Fruit fly (Drosophila melanogaster) whole organism, embryonic: ENCODE measurements around the gene yellow-b.

Source experiments
- BEAF-32 ChIP-seq: fragments of 200-800 bp; sonication (Bioruptor generic); optimal IDR thresholded peaks from 3 replicates; lab custom pipeline; 2017; ENCODE audit warnings: missing biosample characterization, missing genetic modification characterization, mild to moderate bottlenecking, moderate library complexity, missing genetic modification reagents
- C15 ChIP-seq: fragments of 200-800 bp; sonication (Bioruptor generic); IDR thresholded peaks from 3 replicates; pipeline ENCODE4 v1.3.6; 2022; ENCODE audit warnings: missing biosample characterization, missing genetic modification characterization
- CG10462 ChIP-seq: fragments of 200-800 bp; sonication (Bioruptor generic); optimal IDR thresholded peaks from 2 replicates; lab custom pipeline; 2016; ENCODE audit warnings: missing biosample characterization, missing genetic modification characterization
- CG10959 ChIP-seq: fragments of 200-800 bp; sonication (Bioruptor generic); IDR thresholded peaks from 2 replicates; pipeline ENCODE4 v1.3.6; 2022; ENCODE audit warnings: missing biosample characterization, missing genetic modification characterization
- CG12299 ChIP-seq: fragments of 200-800 bp; sonication (Bioruptor generic); optimal IDR thresholded peaks from 2 replicates; lab custom pipeline; 2018; ENCODE audit warnings: missing biosample characterization, mild to moderate bottlenecking, missing genetic modification characterization
- CG13123 ChIP-seq: fragments of 200-800 bp; sonication (Bioruptor generic); optimal IDR thresholded peaks from 2 replicates; lab custom pipeline; 2016; ENCODE audit warnings: missing biosample characterization, missing genetic modification characterization
- CG13424 ChIP-seq: fragments of 200-800 bp; sonication (Bioruptor generic); optimal IDR thresholded peaks from 2 replicates; lab custom pipeline; 2019; ENCODE audit warnings: missing biosample characterization, mild to moderate bottlenecking, missing genetic modification characterization, moderate library complexity
- CG14667 ChIP-seq: fragments of 200-800 bp; sonication (Bioruptor generic); IDR thresholded peaks from 2 replicates; pipeline ENCODE4 v1.3.6; 2022; ENCODE audit warnings: missing biosample characterization, missing genetic modification characterization
- CG14860 ChIP-seq: fragments of 200-800 bp; sonication (Bioruptor generic); IDR thresholded peaks from 3 replicates; pipeline ENCODE4 v1.3.6; 2022; ENCODE audit warnings: missing biosample characterization, missing genetic modification characterization; ENCODE audit not compliant: partially characterized antibody
- CG1529 ChIP-seq: fragments of 200-800 bp; sonication (Bioruptor generic); optimal IDR thresholded peaks from 3 replicates; lab custom pipeline; 2018; ENCODE audit warnings: missing biosample characterization, missing genetic modification characterization
- CG16863 ChIP-seq: fragments of 200-800 bp; sonication (Bioruptor generic); optimal IDR thresholded peaks from 3 replicates; lab custom pipeline; 2016; ENCODE audit warnings: missing biosample characterization, missing genetic modification characterization
- CG17612 ChIP-seq: fragments of 200-800 bp; sonication (Bioruptor generic); IDR thresholded peaks from 2 replicates; pipeline ENCODE4 v1.3.6; 2022; ENCODE audit warnings: missing biosample characterization, missing genetic modification characterization
- CG18262 ChIP-seq: fragments of 200-800 bp; optimal IDR thresholded peaks from 3 replicates; lab custom pipeline; 2019; ENCODE audit warnings: missing biosample characterization, mild to moderate bottlenecking, missing genetic modification characterization, moderate library complexity
- CG2129 ChIP-seq: fragments of 200-800 bp; sonication (Bioruptor generic); IDR thresholded peaks from 2 replicates; pipeline ENCODE4 v1.3.6; 2022; ENCODE audit warnings: missing biosample characterization, missing genetic modification characterization; ENCODE audit not compliant: partially characterized antibody
- CG2889 ChIP-seq: fragments of 200-800 bp; sonication (Bioruptor generic); IDR thresholded peaks from 3 replicates; pipeline ENCODE4 v1.3.6; 2022; ENCODE audit warnings: missing biosample characterization, missing genetic modification characterization
- CG30431 ChIP-seq: fragments of 200-800 bp; sonication (Bioruptor generic); optimal IDR thresholded peaks from 2 replicates; lab custom pipeline; 2017; ENCODE audit warnings: missing biosample characterization, missing genetic modification characterization
- CG32767 ChIP-seq: fragments of 200-800 bp; sonication (Bioruptor generic); IDR thresholded peaks from 2 replicates; pipeline ENCODE4 v1.3.6; 2022; ENCODE audit warnings: missing biosample characterization, missing genetic modification characterization
- CG32772 ChIP-seq: fragments of 200-800 bp; sonication (Bioruptor generic); IDR thresholded peaks from 2 replicates; pipeline ENCODE4 v1.3.6; 2022; ENCODE audit warnings: missing biosample characterization, missing genetic modification characterization
- CG3726 ChIP-seq: fragments of 200-800 bp; sonication (Bioruptor generic); IDR thresholded peaks from 3 replicates; pipeline ENCODE4, ENCODE4 v1.3.6; 2022; ENCODE audit warnings: missing biosample characterization, missing genetic modification characterization
- CG4820 ChIP-seq: fragments of 200-800 bp; sonication (Bioruptor generic); optimal IDR thresholded peaks from 3 replicates; lab custom pipeline; 2016; ENCODE audit warnings: missing biosample characterization, missing genetic modification characterization
- CG4854 ChIP-seq: fragments of 200-800 bp; sonication (Bioruptor generic); optimal IDR thresholded peaks from 2 replicates; lab custom pipeline; 2016; ENCODE audit warnings: missing biosample characterization, missing genetic modification characterization, inconsistent platforms
- CG6689 ChIP-seq: fragments of 200-800 bp; sonication (Bioruptor generic); IDR thresholded peaks from 2 replicates; pipeline ENCODE4 v1.3.6; 2022; ENCODE audit warnings: missing biosample characterization, missing genetic modification characterization
- CG7357 ChIP-seq: fragments of 200-800 bp; sonication (Bioruptor generic); IDR thresholded peaks from 3 replicates; pipeline ENCODE4 v1.3.6; 2022; ENCODE audit warnings: missing biosample characterization, missing genetic modification characterization
- CG7786 ChIP-seq: fragments of 200-800 bp; sonication (Bioruptor generic); optimal IDR thresholded peaks from 2 replicates; lab custom pipeline; 2016; ENCODE audit warnings: missing biosample characterization, missing genetic modification characterization
- CG7928 ChIP-seq: fragments of 200-800 bp; sonication (Bioruptor generic); optimal IDR thresholded peaks from 2 replicates; lab custom pipeline; 2017; ENCODE audit warnings: missing biosample characterization, mild to moderate bottlenecking, missing genetic modification characterization
- CG8478 ChIP-seq: fragments of >200 bp; optimal IDR thresholded peaks from 2 replicates; lab custom pipeline; 2018
- Camta ChIP-seq: fragments of 200-800 bp; sonication (Bioruptor generic); optimal IDR thresholded peaks from 2 replicates; lab custom pipeline; 2016; ENCODE audit warnings: missing biosample characterization, missing genetic modification characterization
- Dll ChIP-seq: fragments of 200-800 bp; sonication (Bioruptor generic); IDR thresholded peaks from 4 replicates; pipeline ENCODE4 v1.3.6; 2022; ENCODE audit warnings: missing biosample characterization, missing genetic modification characterization; ENCODE audit not compliant: partially characterized antibody
- Gsc ChIP-seq: fragments of 200-800 bp; sonication (Bioruptor generic); IDR thresholded peaks from 2 replicates; pipeline ENCODE4 v1.3.6; 2022; ENCODE audit warnings: missing biosample characterization, missing genetic modification characterization
- Hand ChIP-seq: fragments of 200-800 bp; sonication (Bioruptor generic); optimal IDR thresholded peaks from 2 replicates; lab custom pipeline; 2017; ENCODE audit warnings: mild to moderate bottlenecking, missing biosample characterization, missing genetic modification reagents, missing genetic modification characterization
- Jarid2 ChIP-seq: fragments of 200-800 bp; sonication (Bioruptor generic); optimal IDR thresholded peaks from 3 replicates; lab custom pipeline; 2017; ENCODE audit warnings: mild to moderate bottlenecking, missing biosample characterization, missing genetic modification reagents, missing genetic modification characterization
- NK7.1 ChIP-seq: fragments of 200-800 bp; sonication (Bioruptor generic); optimal IDR thresholded peaks from 3 replicates; lab custom pipeline; 2016; ENCODE audit warnings: missing biosample characterization, missing genetic modification characterization
- Nf-YC ChIP-seq: fragments of 200-800 bp; optimal IDR thresholded peaks from 3 replicates; lab custom pipeline; 2019; ENCODE audit warnings: missing biosample characterization, mild to moderate bottlenecking, missing genetic modification characterization, moderate library complexity
- Xbp1 ChIP-seq: fragments of 200-800 bp; sonication (Bioruptor generic); optimal IDR thresholded peaks from 3 replicates; lab custom pipeline; 2016; ENCODE audit warnings: missing biosample characterization, mild to moderate bottlenecking, missing genetic modification characterization
- ac ChIP-seq: fragments of 200-800 bp; sonication (Bioruptor generic); optimal IDR thresholded peaks from 3 replicates; lab custom pipeline; 2017; ENCODE audit warnings: missing biosample characterization, mild to moderate bottlenecking, missing genetic modification characterization
- aop ChIP-seq: fragments of 200-800 bp; sonication (Bioruptor generic); IDR thresholded peaks from 2 replicates; pipeline ENCODE4 v1.3.6; 2022; ENCODE audit warnings: missing biosample characterization, missing genetic modification characterization
- corto ChIP-seq: fragments of 200-800 bp; sonication (Bioruptor generic); optimal IDR thresholded peaks from 2 replicates; lab custom pipeline; 2016; ENCODE audit warnings: missing biosample characterization, mild to moderate bottlenecking, missing genetic modification characterization, moderate library complexity
- esg ChIP-seq: fragments of 200-800 bp; sonication (Bioruptor generic); conservative IDR thresholded peaks from 2 replicates; pipeline ENCODE4 v1.3.6; 2022; ENCODE audit warnings: missing biosample characterization, missing genetic modification characterization
- fu2 ChIP-seq: fragments of 200-800 bp; sonication (Bioruptor generic); optimal IDR thresholded peaks from 2 replicates; lab custom pipeline; 2016; ENCODE audit warnings: missing biosample characterization, missing genetic modification characterization
- gsb-n ChIP-seq: fragments of 200-800 bp; sonication (Bioruptor generic); optimal IDR thresholded peaks from 3 replicates; lab custom pipeline; 2018; ENCODE audit warnings: missing biosample characterization, mild to moderate bottlenecking, missing genetic modification characterization
- lilli ChIP-seq: fragments of 200-800 bp; sonication (Bioruptor generic); optimal IDR thresholded peaks from 3 replicates; lab custom pipeline; 2016; ENCODE audit warnings: missing biosample characterization, missing genetic modification characterization
- lola ChIP-seq, 3 experiments: fragments of >200 bp in 2 of 3; fragments of 200-800 bp in 1 of 3; sonication (Bioruptor generic) in 1 of 3; optimal IDR thresholded peaks; 2 replicates each; lab custom pipeline; 2017 to 2019; ENCODE audit warnings: missing biosample characterization in 3 of 3, missing genetic modification characterization in 3 of 3, mild to moderate bottlenecking in 1 of 3, moderate library complexity in 1 of 3
- mld ChIP-seq: fragments of 200-800 bp; sonication (Bioruptor generic); IDR thresholded peaks from 3 replicates; pipeline ENCODE4 v1.3.6; 2022; ENCODE audit warnings: missing biosample characterization, missing genetic modification characterization; ENCODE audit not compliant: partially characterized antibody
- otp ChIP-seq: fragments of 200-800 bp; sonication (Bioruptor generic); IDR thresholded peaks from 3 replicates; pipeline ENCODE4, ENCODE4 v1.3.6; 2022; ENCODE audit warnings: missing biosample characterization, missing genetic modification characterization
- slbo ChIP-seq: fragments of 200-800 bp; sonication (Bioruptor generic); IDR thresholded peaks from 2 replicates; pipeline ENCODE4 v1.3.6; 2022; ENCODE audit warnings: missing biosample characterization, missing genetic modification characterization
- sqz ChIP-seq: fragments of 200-800 bp; sonication (Bioruptor generic); optimal IDR thresholded peaks from 3 replicates; lab custom pipeline; 2018; ENCODE audit warnings: missing biosample characterization, mild to moderate bottlenecking, missing genetic modification characterization
- tgo ChIP-seq: fragments of 200-800 bp; sonication (Bioruptor generic); IDR thresholded peaks from 3 replicates; pipeline ENCODE4 v1.3.6; 2022; ENCODE audit warnings: missing biosample characterization, missing genetic modification characterization
- twi ChIP-seq: fragments of 200-800 bp; optimal IDR thresholded peaks from 2 replicates; lab custom pipeline; 2019; ENCODE audit warnings: missing biosample characterization, mild to moderate bottlenecking, missing genetic modification characterization, moderate library complexity
- vvl ChIP-seq: fragments of 200-800 bp; sonication (Bioruptor generic); IDR thresholded peaks from 2 replicates; pipeline ENCODE4 v1.3.6; 2022; ENCODE audit warnings: missing biosample characterization, missing genetic modification characterization

Gene yellow-b

dm6 chr2L:16720707-16721700 lies 33.1 kb upstream of the yellow-b start (continued):
- TF ChIP-seq fu2 (GFP tag; lab: Kevin White, UChicago), result peak; percentile 46
- peak; percentile 93 for TF ChIP-seq CG14667 (GFP tag; lab: Robert Waterston, UW)
- peak; percentile 83 for TF ChIP-seq aop (GFP tag; lab: Robert Waterston, UW)
- TF ChIP-seq CG6689 (GFP tag; lab: Robert Waterston, UW), result peak; percentile 96
- peak in 1 of 3 experiments; percentile 65 for TF ChIP-seq lola (GFP tag; optimal IDR thresholded peaks at IDR 0.05; lab: Kevin White, UChicago)
- peak; percentile 64 for TF ChIP-seq Nf-YC (tag; lab: Kevin White, UChicago)
- TF ChIP-seq Jarid2 (GFP tag; lab: Kevin White, UChicago), result peak; percentile 79
- TF ChIP-seq gsb-n (tag; lab: Kevin White, UChicago), result peak; percentile 88
- peak; percentile 87 for TF ChIP-seq CG2889
- no peak for TF ChIP-seq BEAF-32
- peak; percentile 95 for TF ChIP-seq CG32772 (GFP tag; lab: Robert Waterston, UW)
- peak; percentile 90; the same call in 2 of the 3 replicates for TF ChIP-seq C15 (GFP tag; lab: Robert Waterston, UW)
- peak; percentile 93 for TF ChIP-seq CG4820 (GFP tag; lab: Kevin White, UChicago)
- peak; percentile 85 for TF ChIP-seq CG16863
- TF ChIP-seq vvl, result peak; percentile 98
- peak; percentile 80 for TF ChIP-seq CG30431 (GFP tag; lab: Kevin White, UChicago)
- no peak for TF ChIP-seq CG8478 (lab: Kevin White, UChicago)
- peak; percentile 88 for TF ChIP-seq lilli
- peak; percentile 78 for TF ChIP-seq CG12299 (tag; lab: Kevin White, UChicago)
- TF ChIP-seq slbo (GFP tag; lab: Robert Waterston, UW), result peak; percentile 95
- no peak for TF ChIP-seq Dll
- no peak for TF ChIP-seq ac
- no peak; the same call in none of the 2 replicates for TF ChIP-seq Gsc (GFP tag; lab: Robert Waterston, UW)
- TF ChIP-seq CG4854 (GFP tag; lab: Kevin White, UChicago), result peak; percentile 78
- TF ChIP-seq tgo (GFP tag; lab: Robert Waterston, UW), result peak; percentile 96
- TF ChIP-seq CG17612 (GFP tag; lab: Robert Waterston, UW), result peak; percentile 92
- peak; percentile 95 for TF ChIP-seq CG18262
- peak; percentile 93 for TF ChIP-seq CG10959 (GFP tag; lab: Robert Waterston, UW)
- no peak for TF ChIP-seq mld (GFP tag; lab: Robert Waterston, UW)
- TF ChIP-seq esg (GFP tag; lab: Robert Waterston, UW), result peak; percentile 95
- peak; percentile 55 for TF ChIP-seq NK7.1 (GFP tag; lab: Kevin White, UChicago)
- TF ChIP-seq sqz, result peak; percentile 68
- peak; percentile 77 for TF ChIP-seq Hand (GFP tag; lab: Kevin White, UChicago)
- peak; percentile 96 for TF ChIP-seq Xbp1
- TF ChIP-seq CG13424 (tag; lab: Kevin White, UChicago), result peak; percentile 88
- no peak for TF ChIP-seq CG14860 (GFP tag; lab: Robert Waterston, UW)
- peak; percentile 86 for TF ChIP-seq CG10462 (GFP tag; lab: Kevin White, UChicago)
- TF ChIP-seq CG13123, result peak; percentile 81
- no peak for TF ChIP-seq CG2129 (GFP tag; lab: Robert Waterston, UW)
- peak; percentile 51 for TF ChIP-seq CG7786
- peak; percentile 92 for TF ChIP-seq CG32767
- TF ChIP-seq CG1529 (GFP tag; lab: Kevin White, UChicago), result peak; percentile 77
- peak; percentile 79 for TF ChIP-seq twi (tag; lab: Kevin White, UChicago)
- TF ChIP-seq CG3726 (GFP tag; lab: Robert Waterston, UW), result peak; percentile 94
- TF ChIP-seq CG7928 (GFP tag; lab: Kevin White, UChicago), result peak; percentile 21
- peak; percentile 72 for TF ChIP-seq Camta (GFP tag; lab: Kevin White, UChicago)
- TF ChIP-seq otp, result peak; percentile 94
- TF ChIP-seq corto, result peak; percentile 94
- peak; percentile 81; the same call in 2 of the 3 replicates for TF ChIP-seq CG7357 (GFP tag; lab: Robert Waterston, UW)
